Fruit fly (Drosophila melanogaster) whole organism, embryonic: ENCODE results near the gene CG42494.

Experiments used
- Ada2b ChIP-seq: fragments of 200-800 bp; sonication (Bioruptor generic); IDR thresholded peaks from 2 replicates; pipeline ENCODE4 v1.3.6; 2022; ENCODE audit warnings: missing biosample characterization, missing genetic modification characterization
- CG10209 ChIP-seq: fragments of 200-800 bp; sonication (Bioruptor generic); optimal IDR thresholded peaks from 3 replicates; lab custom pipeline; 2017; ENCODE audit warnings: missing biosample characterization, mild to moderate bottlenecking, missing genetic modification characterization, missing genetic modification reagents
- CG10431 ChIP-seq: fragments of 200-800 bp; sonication (Bioruptor generic); optimal IDR thresholded peaks from 3 replicates; lab custom pipeline; 2018; ENCODE audit warnings: missing biosample characterization, mild to moderate bottlenecking, missing genetic modification characterization
- CG10959 ChIP-seq: fragments of 200-800 bp; sonication (Bioruptor generic); IDR thresholded peaks from 2 replicates; pipeline ENCODE4 v1.3.6; 2022; ENCODE audit warnings: missing biosample characterization, missing genetic modification characterization
- CG12219 ChIP-seq: fragments of 200-800 bp; sonication (Bioruptor generic); optimal IDR thresholded peaks from 3 replicates; lab custom pipeline; 2018; ENCODE audit warnings: missing biosample characterization, mild to moderate bottlenecking, missing genetic modification characterization
- CG14050 ChIP-seq: fragments of 200-800 bp; sonication (Bioruptor generic); IDR thresholded peaks from 3 replicates; pipeline ENCODE4 v1.3.6; 2022; ENCODE audit warnings: missing biosample characterization, missing genetic modification characterization
- CG14965 ChIP-seq: fragments of 200-800 bp; sonication (Bioruptor generic); optimal IDR thresholded peaks from 2 replicates; lab custom pipeline; 2016; ENCODE audit warnings: missing biosample characterization, missing genetic modification characterization, borderline replicate concordance
- CG18476 ChIP-seq: fragments of 200-800 bp; sonication (Bioruptor generic); optimal IDR thresholded peaks from 2 replicates; lab custom pipeline; 2016; ENCODE audit warnings: missing biosample characterization, mild to moderate bottlenecking, missing genetic modification characterization
- CG18619 ChIP-seq: fragments of 200-800 bp; sonication (Bioruptor generic); optimal IDR thresholded peaks from 3 replicates; lab custom pipeline; 2017; ENCODE audit warnings: missing biosample characterization, mild to moderate bottlenecking, missing genetic modification characterization
- CG32767 ChIP-seq: fragments of 200-800 bp; sonication (Bioruptor generic); IDR thresholded peaks from 2 replicates; pipeline ENCODE4 v1.3.6; 2022; ENCODE audit warnings: missing biosample characterization, missing genetic modification characterization
- CG34422 ChIP-seq: fragments of 200-800 bp; sonication (Bioruptor generic); IDR thresholded peaks from 3 replicates; pipeline ENCODE4 v1.3.6; 2022; ENCODE audit warnings: missing biosample characterization, missing genetic modification characterization
- CG4360 ChIP-seq: fragments of 200-800 bp; sonication (Bioruptor generic); IDR thresholded peaks from 2 replicates; pipeline ENCODE4 v1.3.6; 2022; ENCODE audit warnings: missing biosample characterization, missing genetic modification characterization
- CG43689 ChIP-seq: fragments of 200-800 bp; sonication (Bioruptor generic); IDR thresholded peaks from 2 replicates; pipeline ENCODE4 v1.3.6; 2022; ENCODE audit warnings: missing biosample characterization, missing genetic modification characterization
- CG4820 ChIP-seq: fragments of 200-800 bp; sonication (Bioruptor generic); optimal IDR thresholded peaks from 3 replicates; lab custom pipeline; 2016; ENCODE audit warnings: missing biosample characterization, missing genetic modification characterization
- CG8765 ChIP-seq: fragments of 200-800 bp; sonication (Bioruptor generic); IDR thresholded peaks from 2 replicates; pipeline ENCODE4 v1.3.6; 2022; ENCODE audit warnings: missing biosample characterization, missing genetic modification characterization
- CG8944 ChIP-seq: fragments of 200-800 bp; sonication (Bioruptor generic); optimal IDR thresholded peaks from 3 replicates; lab custom pipeline; 2016; ENCODE audit warnings: missing biosample characterization, missing genetic modification characterization
- CG9876 ChIP-seq: fragments of 200-800 bp; sonication (Bioruptor generic); optimal IDR thresholded peaks from 2 replicates; lab custom pipeline; 2016; ENCODE audit warnings: missing biosample characterization, missing genetic modification characterization
- CHES-1-like ChIP-seq: fragments of 200-800 bp; sonication (Bioruptor generic); optimal IDR thresholded peaks from 2 replicates; lab custom pipeline; 2016; ENCODE audit warnings: missing biosample characterization, missing genetic modification characterization
- CkIIα-i1 ChIP-seq: fragments of 200-800 bp; sonication (Bioruptor generic); IDR thresholded peaks from 2 replicates; pipeline ENCODE4 v1.3.6; 2022; ENCODE audit warnings: missing biosample characterization, missing genetic modification characterization
- Dek ChIP-seq: fragments of 200-800 bp; sonication (Bioruptor generic); optimal IDR thresholded peaks from 3 replicates; lab custom pipeline; 2019; ENCODE audit warnings: missing biosample characterization, mild to moderate bottlenecking, missing genetic modification characterization, moderate library complexity
- Dfd ChIP-seq, 2 experiments: fragments of >200 bp; optimal IDR thresholded peaks; 2 replicates each; lab custom pipeline; 2017; ENCODE audit warnings: missing biosample characterization in 2 of 2, missing genetic modification characterization in 2 of 2
- Hand ChIP-seq: fragments of 200-800 bp; sonication (Bioruptor generic); optimal IDR thresholded peaks from 2 replicates; lab custom pipeline; 2017; ENCODE audit warnings: mild to moderate bottlenecking, missing biosample characterization, missing genetic modification reagents, missing genetic modification characterization
- Hr51 ChIP-seq, 2 experiments: fragments of 200-800 bp; sonication (Bioruptor generic); optimal IDR thresholded peaks; 2 replicates in 1 of 2; 3 replicates in 1 of 2; lab custom pipeline; 2016 to 2018; ENCODE audit warnings: missing biosample characterization in 2 of 2, missing genetic modification characterization in 2 of 2, mild to moderate bottlenecking in 1 of 2, moderate library complexity in 1 of 2
- Jarid2 ChIP-seq: fragments of 200-800 bp; sonication (Bioruptor generic); optimal IDR thresholded peaks from 3 replicates; lab custom pipeline; 2017; ENCODE audit warnings: mild to moderate bottlenecking, missing biosample characterization, missing genetic modification reagents, missing genetic modification characterization
- Lpt ChIP-seq: fragments of >200 bp; optimal IDR thresholded peaks from 2 replicates; lab custom pipeline; 2018; ENCODE audit warnings: missing biosample characterization, missing genetic modification characterization
- Neu2 ChIP-seq: fragments of 200-800 bp; sonication (Bioruptor generic); optimal IDR thresholded peaks from 3 replicates; lab custom pipeline; 2016; ENCODE audit warnings: missing biosample characterization, missing genetic modification characterization, borderline replicate concordance
- Oli ChIP-seq: fragments of 200-800 bp; sonication (Bioruptor generic); optimal IDR thresholded peaks from 2 replicates; lab custom pipeline; 2018; ENCODE audit warnings: missing biosample characterization, mild to moderate bottlenecking, missing genetic modification characterization, moderate library complexity
- TFAM ChIP-seq: fragments of 200-800 bp; sonication (Bioruptor generic); optimal IDR thresholded peaks from 2 replicates; lab custom pipeline; 2017; ENCODE audit warnings: missing biosample characterization, missing genetic modification characterization, inconsistent platforms
- Vsx1 ChIP-seq: fragments of 200-800 bp; sonication (Bioruptor generic); optimal IDR thresholded peaks from 2 replicates; lab custom pipeline; 2017; ENCODE audit warnings: missing biosample characterization, mild to moderate bottlenecking, missing genetic modification characterization, missing genetic modification reagents
- ap ChIP-seq: fragments of 200-800 bp; sonication (Bioruptor generic); IDR thresholded peaks from 2 replicates; pipeline ENCODE4 v1.3.6; 2022; ENCODE audit warnings: missing biosample characterization, missing genetic modification characterization
- cas ChIP-seq: fragments of 200-800 bp; sonication (Bioruptor generic); IDR thresholded peaks from 2 replicates; pipeline ENCODE4 v1.3.6; 2022; ENCODE audit warnings: missing biosample characterization, missing genetic modification characterization
- dati ChIP-seq: fragments of 200-800 bp; sonication (Bioruptor generic); IDR thresholded peaks from 2 replicates; pipeline ENCODE4 v1.3.6; 2022; ENCODE audit warnings: missing biosample characterization, missing genetic modification characterization
- emc ChIP-seq: fragments of 200-800 bp; sonication (Bioruptor generic); optimal IDR thresholded peaks from 2 replicates; lab custom pipeline; 2016; ENCODE audit warnings: missing biosample characterization, missing genetic modification characterization
- ftz-f1 ChIP-seq: fragments of 200-800 bp; sonication (Bioruptor generic); optimal IDR thresholded peaks from 2 replicates; lab custom pipeline; 2016; ENCODE audit warnings: missing biosample characterization, missing genetic modification characterization
- fu2 ChIP-seq: fragments of 200-800 bp; sonication (Bioruptor generic); optimal IDR thresholded peaks from 2 replicates; lab custom pipeline; 2016; ENCODE audit warnings: missing biosample characterization, missing genetic modification characterization
- gce ChIP-seq: fragments of 200-800 bp; sonication (Bioruptor generic); IDR thresholded peaks from 3 replicates; pipeline ENCODE4 v1.3.6; 2022; ENCODE audit warnings: missing biosample characterization, missing genetic modification characterization
- gfzf ChIP-seq: fragments of 200-800 bp; sonication (Bioruptor generic); optimal IDR thresholded peaks from 2 replicates; lab custom pipeline; 2016; ENCODE audit warnings: missing biosample characterization, mild to moderate bottlenecking, missing genetic modification characterization, moderate library complexity
- gsb ChIP-seq: fragments of 200-800 bp; sonication (Bioruptor generic); IDR thresholded peaks from 2 replicates; pipeline ENCODE4 v1.3.6; 2022; ENCODE audit warnings: missing biosample characterization, missing genetic modification characterization
- jing ChIP-seq: fragments of 200-800 bp; sonication (Bioruptor generic); optimal IDR thresholded peaks from 2 replicates; lab custom pipeline; 2018; ENCODE audit warnings: missing biosample characterization, mild to moderate bottlenecking, missing genetic modification characterization
- kah ChIP-seq: fragments of 200-800 bp; sonication (Bioruptor generic); optimal IDR thresholded peaks from 2 replicates; lab custom pipeline; 2018; ENCODE audit warnings: missing biosample characterization, mild to moderate bottlenecking, missing genetic modification characterization
- lov ChIP-seq, 2 experiments: fragments of 200-800 bp in 1 of 2; fragments of >200 bp in 1 of 2; sonication (Bioruptor generic) in 1 of 2; IDR thresholded peaks in 1 of 2; optimal IDR thresholded peaks in 1 of 2; 2 replicates in 1 of 2; 3 replicates in 1 of 2; pipeline versions ENCODE4 v1.3.6 to Lab custom; 2017 to 2022; ENCODE audit warnings: missing biosample characterization in 1 of 2, missing genetic modification characterization in 1 of 2
- nau ChIP-seq: fragments of 200-800 bp; sonication (Bioruptor generic); optimal IDR thresholded peaks from 3 replicates; lab custom pipeline; 2017; ENCODE audit warnings: missing biosample characterization, mild to moderate bottlenecking, missing genetic modification characterization, missing genetic modification reagents
- onecut ChIP-seq: fragments of 200-800 bp; sonication (Bioruptor generic); IDR thresholded peaks from 2 replicates; pipeline ENCODE4 v1.3.6; 2022; ENCODE audit warnings: missing biosample characterization, missing genetic modification characterization
- rib ChIP-seq: fragments of 200-800 bp; sonication (Bioruptor generic); IDR thresholded peaks from 2 replicates; pipeline ENCODE4 v1.3.6; 2022; ENCODE audit warnings: missing biosample characterization, missing genetic modification characterization
- sisA ChIP-seq: fragments of 200-800 bp; sonication (Bioruptor generic); IDR thresholded peaks from 2 replicates; pipeline ENCODE4 v1.3.6; 2022; ENCODE audit warnings: missing biosample characterization, missing genetic modification characterization
- twi ChIP-seq: fragments of 200-800 bp; optimal IDR thresholded peaks from 2 replicates; lab custom pipeline; 2019; ENCODE audit warnings: missing biosample characterization, mild to moderate bottlenecking, missing genetic modification characterization, moderate library complexity
- vnd ChIP-seq: fragments of 200-800 bp; sonication (Bioruptor generic); IDR thresholded peaks from 3 replicates; pipeline ENCODE4 v1.3.6; 2022; ENCODE audit warnings: missing biosample characterization, missing genetic modification characterization; ENCODE audit not compliant: partially characterized antibody
- zfh1 ChIP-seq: fragments of 200-800 bp; sonication (Bioruptor generic); IDR thresholded peaks from 3 replicates; pipeline ENCODE4 v1.3.6; 2022; ENCODE audit warnings: missing biosample characterization, missing genetic modification characterization

The CG42494 gene

DNA sequence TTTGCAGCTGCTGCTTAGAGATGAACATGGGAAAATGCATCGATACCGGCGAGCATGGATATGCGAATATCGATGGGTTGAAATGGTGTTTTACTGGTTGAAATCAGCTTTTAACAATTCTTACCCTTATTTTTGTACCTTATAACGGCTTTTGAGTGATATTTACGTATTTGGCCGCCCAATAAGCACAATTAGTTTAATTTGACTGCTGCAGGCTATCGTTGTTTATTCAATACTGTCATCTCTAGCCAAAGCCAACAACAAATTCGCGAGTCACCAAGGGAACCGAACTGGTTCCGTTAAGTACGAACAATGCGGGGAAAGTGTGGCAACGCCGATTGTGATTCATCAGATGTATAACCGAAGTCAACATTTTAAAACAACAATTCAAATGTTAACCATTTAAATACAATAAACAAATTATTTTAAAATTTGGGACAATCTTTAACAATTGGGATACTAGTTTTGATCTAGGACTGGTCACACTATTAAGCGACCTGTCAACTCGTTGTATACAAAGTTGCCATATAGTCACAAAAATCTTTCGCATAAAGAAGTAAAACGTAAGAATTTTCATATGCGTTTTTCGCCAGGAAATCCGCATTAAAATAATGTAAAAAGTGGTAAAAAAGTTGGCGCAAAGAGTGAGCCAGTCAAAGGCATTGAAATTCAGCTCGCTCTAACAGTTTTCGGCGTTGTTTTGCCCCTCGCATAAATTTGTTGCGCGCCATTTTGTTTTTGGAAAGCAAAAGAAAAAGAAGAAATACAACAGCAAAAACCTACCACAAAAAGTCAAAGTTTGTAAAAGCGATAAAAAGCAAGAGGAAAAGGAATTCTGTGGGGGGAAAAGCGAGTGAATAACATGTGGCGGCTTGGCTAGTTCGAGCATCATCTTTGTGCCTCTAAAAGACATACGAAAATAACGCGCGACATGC is 35.8 kb upstream of the CG42494 start, which contains the start of the genes Usp5 and BtbVII (continued):
- TF ChIP-seq ap (GFP tag; lab: Robert Waterston, UW) (no peak), CG8944 (GFP tag; lab: Kevin White, UChicago) (peak; percentile 72), CG14965 (GFP tag; lab: Kevin White, UChicago) (no peak), ftz-f1 (GFP tag; lab: Kevin White, UChicago) (peak; percentile 87), rib (GFP tag; lab: Robert Waterston, UW) (peak; percentile 91), twi (tag; lab: Kevin White, UChicago) (peak; percentile 18), CG34422 (peak; percentile 86; the same call in 1 of the 3 replicates), CG32767 (peak; percentile 50; the same call in 1 of the 2 replicates), CG10209 (GFP tag; lab: Kevin White, UChicago) (peak; percentile 56), Lpt (GFP tag; lab: Kevin White, UChicago) (no peak), cas (GFP tag; lab: Robert Waterston, UW) (no peak), gsb (GFP tag; lab: Robert Waterston, UW) (no peak), CG10431 (GFP tag; lab: Kevin White, UChicago) (no peak), gce (GFP tag; lab: Robert Waterston, UW) (no peak), Hr51 (GFP tag; optimal IDR thresholded peaks at IDR 0.05; lab: Kevin White, UChicago) (peak; percentile 47 to 49), Hand (no peak), CG18619 (peak; percentile 4), Vsx1 (GFP tag; lab: Kevin White, UChicago) (no peak), onecut (0 out of 2 replicates have a peak, but pooled peaks have one; percentile 19), CG12219 (GFP tag; lab: Kevin White, UChicago) (peak; percentile 44), Dek (tag; lab: Kevin White, UChicago) (peak; percentile 46), CG10959 (GFP tag; lab: Robert Waterston, UW) (no peak; the same call in 1 of the 2 replicates), Ada2b (GFP tag; lab: Robert Waterston, UW) (peak; percentile 51), CkIIα-i1 (no peak), dati (no peak), CG18476 (GFP tag; lab: Kevin White, UChicago) (peak; percentile 9), sisA (GFP tag; lab: Robert Waterston, UW) (peak; percentile 59), Dfd (GFP tag; optimal IDR thresholded peaks at IDR 0.05; lab: Kevin White, UChicago) (no peak), kah (GFP tag; lab: Kevin White, UChicago) (no peak), Oli (tag; lab: Kevin White, UChicago) (peak; percentile 39), lov (optimal IDR thresholded peaks at IDR 0.05; lab: Kevin White, UChicago) (no peak), lov (GFP tag; IDR thresholded peaks at IDR 0.05; lab: Robert Waterston, UW) (no peak), Jarid2 (no peak), nau (GFP tag; lab: Kevin White, UChicago) (no peak), gfzf (GFP tag; lab: Kevin White, UChicago) (peak; percentile 78), CG4360 (GFP tag; lab: Robert Waterston, UW) (peak; percentile 65), CG4820 (GFP tag; lab: Kevin White, UChicago) (peak; percentile 37), TFAM (GFP tag; lab: Kevin White, UChicago) (no peak), CHES-1-like (GFP tag; lab: Kevin White, UChicago) (peak; percentile 62), jing (GFP tag; lab: Kevin White, UChicago) (no peak), zfh1 (GFP tag; lab: Robert Waterston, UW) (peak; percentile 62), CG43689 (GFP tag; lab: Robert Waterston, UW) (no peak), Neu2 (GFP tag; lab: Kevin White, UChicago) (no peak), vnd (GFP tag; lab: Robert Waterston, UW) (peak; percentile 96), CG8765 (GFP tag; lab: Robert Waterston, UW) (0 out of 2 replicates have a peak, but pooled peaks have one; percentile 54), CG14050 (GFP tag; lab: Robert Waterston, UW) (no peak), fu2 (GFP tag; lab: Kevin White, UChicago) (peak; percentile 28), emc (GFP tag; lab: Kevin White, UChicago) (no peak), CG9876 (peak; percentile 10)
